Fruit fly (Drosophila melanogaster): ENCODE results near the gene CG31111.

The CG31111 gene

DNA sequence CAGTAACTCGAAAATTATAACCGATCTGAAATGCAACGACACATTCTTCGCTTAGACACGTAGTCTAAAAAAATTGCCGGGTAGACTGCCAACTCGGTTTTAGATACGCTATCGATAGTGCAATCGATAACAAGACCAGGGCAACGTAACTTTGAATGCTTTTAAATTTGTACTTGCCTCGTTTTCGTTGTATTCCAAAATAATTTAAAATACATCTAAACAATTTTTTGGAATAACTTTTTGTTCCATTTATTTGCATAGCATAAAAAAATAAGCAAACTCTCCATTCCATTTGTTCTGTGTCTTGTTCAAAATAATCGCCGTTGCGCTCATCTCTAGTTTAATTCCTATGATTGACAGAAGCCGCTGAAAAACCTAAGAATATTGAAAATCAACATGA is 13.6 kb upstream of the CG31111 start, which contains the start of the genes Stt3B and CG11839 (continued):
- TF ChIP-seq CG1832 (GFP tag; optimal IDR thresholded peaks at IDR 0.05) (no peak), eyg (GFP tag; optimal IDR thresholded peaks at IDR 0.05) (no peak), Oli (tag; optimal IDR thresholded peaks at IDR 0.05) (no peak), her (GFP tag; optimal IDR thresholded peaks at IDR 0.05) (peak; percentile 62), fd64A (GFP tag; optimal IDR thresholded peaks at IDR 0.05) (no peak), jing (GFP tag; optimal IDR thresholded peaks at IDR 0.05) (no peak), C15 (GFP tag; IDR thresholded peaks at IDR 0.05) (no peak), zen2 (GFP tag; IDR thresholded peaks at IDR 0.05; ENCODE audit: partially characterized antibody) (no peak; the same call in 2 of the 3 replicates), Hmr (GFP tag; optimal IDR thresholded peaks at IDR 0.05) (no peak), nau (GFP tag; optimal IDR thresholded peaks at IDR 0.05) (no peak), shn (GFP tag; optimal IDR thresholded peaks at IDR 0.05) (peak; percentile 81), Hsf (GFP tag; optimal IDR thresholded peaks at IDR 0.05) (peak; percentile 82), lmd (GFP tag; IDR thresholded peaks at IDR 0.05) (no peak; the same call in 1 of the 2 replicates), CG14710 (tag; optimal IDR thresholded peaks at IDR 0.05) (peak; percentile 85), CG34224 (GFP tag; IDR thresholded peaks at IDR 0.05; ENCODE audit: partially characterized antibody) (peak; percentile 93), Dfd (GFP tag; optimal IDR thresholded peaks at IDR 0.05) (no peak), CG15011 (GFP tag; optimal IDR thresholded peaks at IDR 0.05) (no peak), CG15514 (GFP tag; optimal IDR thresholded peaks at IDR 0.05) (peak; percentile 70), sc (optimal IDR thresholded peaks at IDR 0.05) (no peak), sc (GFP tag; optimal IDR thresholded peaks at IDR 0.05) (no peak), nerfin-2 (GFP tag; IDR thresholded peaks at IDR 0.05; ENCODE audit: partially characterized antibody) (peak; percentile 70; the same call in 1 of the 2 replicates), CG14014 (GFP tag; IDR thresholded peaks at IDR 0.05) (peak; percentile 65), sisA (GFP tag; IDR thresholded peaks at IDR 0.05) (no peak), MTF-1 (GFP tag; optimal IDR thresholded peaks at IDR 0.05; ENCODE audit: borderline replicate concordance) (no peak), gsb-n (tag; optimal IDR thresholded peaks at IDR 0.05) (no peak), corto (GFP tag; optimal IDR thresholded peaks at IDR 0.05) (no peak), BtbVII (GFP tag; optimal IDR thresholded peaks at IDR 0.05) (no peak), jigr1 (GFP tag; IDR thresholded peaks at IDR 0.05) (no peak), NC2α (GFP tag; optimal IDR thresholded peaks at IDR 0.05) (no peak), CG8944 (GFP tag; optimal IDR thresholded peaks at IDR 0.05) (peak; percentile 71), Dp (GFP tag; optimal IDR thresholded peaks at IDR 0.05) (peak; percentile 44), tx (GFP tag; optimal IDR thresholded peaks at IDR 0.05) (peak; percentile 78), ken (GFP tag; IDR thresholded peaks at IDR 0.05) (peak; percentile 58; the same call in 2 of the 3 replicates), Asciz (GFP tag; optimal IDR thresholded peaks at IDR 0.05) (no peak), CG2875 (GFP tag; optimal IDR thresholded peaks at IDR 0.05) (no peak), BEAF-32 (GFP tag; optimal IDR thresholded peaks at IDR 0.05) (peak; percentile 97), CG7786 (GFP tag; optimal IDR thresholded peaks at IDR 0.05) (peak; percentile 83), Neu2 (GFP tag; optimal IDR thresholded peaks at IDR 0.05; ENCODE audit: borderline replicate concordance) (peak; percentile 10), Side (GFP tag; optimal IDR thresholded peaks at IDR 0.05) (peak; percentile 72), ranshi (GFP tag; IDR thresholded peaks at IDR 0.05) (no peak), CG32772 (GFP tag; IDR thresholded peaks at IDR 0.05) (no peak), CG18476 (GFP tag; optimal IDR thresholded peaks at IDR 0.05) (peak; percentile 56), esg (GFP tag; conservative IDR thresholded peaks at IDR 0.05) (0 out of 2 replicates have a peak, but pooled peaks have one; percentile 23), zfh1 (GFP tag; IDR thresholded peaks at IDR 0.05) (peak; percentile 70), CG10209 (GFP tag; optimal IDR thresholded peaks at IDR 0.05) (no peak), ro (GFP tag; IDR thresholded peaks at IDR 0.05) (no peak), CG11085 (GFP tag; IDR thresholded peaks at IDR 0.05) (no peak), kah (GFP tag; optimal IDR thresholded peaks at IDR 0.05) (no peak), Dll (GFP tag; IDR thresholded peaks at IDR 0.05; ENCODE audit: partially characterized antibody) (peak; percentile 97), CG10431 (GFP tag; optimal IDR thresholded peaks at IDR 0.05) (peak; percentile 27), HmgZ (tag; optimal IDR thresholded peaks at IDR 0.05) (peak; percentile 89)
